Fruit fly (Drosophila melanogaster) whole organism, embryonic: ENCODE measurements around the gene CG8349.

Experiments
- Aef1 ChIP-seq: fragments of 200-800 bp; sonication (Bioruptor generic); IDR thresholded peaks from 3 replicates; pipeline ENCODE4 v1.3.6; 2022; ENCODE audit warnings: missing biosample characterization, missing genetic modification characterization
- Atf3 ChIP-seq: fragments of 200-800 bp; sonication (Bioruptor generic); optimal IDR thresholded peaks from 3 replicates; lab custom pipeline; 2016; ENCODE audit warnings: missing biosample characterization, missing genetic modification characterization
- CG10274 ChIP-seq: fragments of 200-800 bp; sonication (Bioruptor generic); optimal IDR thresholded peaks from 3 replicates; lab custom pipeline; 2017; ENCODE audit warnings: missing biosample characterization, mild to moderate bottlenecking, missing genetic modification characterization
- CG12299 ChIP-seq: fragments of 200-800 bp; sonication (Bioruptor generic); optimal IDR thresholded peaks from 2 replicates; lab custom pipeline; 2018; ENCODE audit warnings: missing biosample characterization, mild to moderate bottlenecking, missing genetic modification characterization
- CG14014 ChIP-seq: fragments of 200-800 bp; sonication (Bioruptor generic); IDR thresholded peaks from 2 replicates; pipeline ENCODE4 v1.3.6; 2022; ENCODE audit warnings: missing biosample characterization, missing genetic modification characterization
- CG1529 ChIP-seq: fragments of 200-800 bp; sonication (Bioruptor generic); optimal IDR thresholded peaks from 3 replicates; lab custom pipeline; 2018; ENCODE audit warnings: missing biosample characterization, missing genetic modification characterization
- CG17328 ChIP-seq: fragments of 200-800 bp; sonication (Bioruptor generic); IDR thresholded peaks from 2 replicates; pipeline ENCODE4 v1.3.6; 2022; ENCODE audit warnings: missing biosample characterization, missing genetic modification characterization
- CG17612 ChIP-seq: fragments of 200-800 bp; sonication (Bioruptor generic); IDR thresholded peaks from 2 replicates; pipeline ENCODE4 v1.3.6; 2022; ENCODE audit warnings: missing biosample characterization, missing genetic modification characterization
- CG17912 ChIP-seq: fragments of 200-800 bp; sonication (Bioruptor generic); optimal IDR thresholded peaks from 2 replicates; lab custom pipeline; 2018; ENCODE audit warnings: missing biosample characterization, mild to moderate bottlenecking, missing genetic modification characterization
- CG1792 ChIP-seq: fragments of 200-800 bp; sonication (Bioruptor generic); optimal IDR thresholded peaks from 2 replicates; lab custom pipeline; 2016; ENCODE audit warnings: missing biosample characterization, missing genetic modification characterization
- CG18619 ChIP-seq: fragments of 200-800 bp; sonication (Bioruptor generic); optimal IDR thresholded peaks from 3 replicates; lab custom pipeline; 2017; ENCODE audit warnings: missing biosample characterization, mild to moderate bottlenecking, missing genetic modification characterization
- CG2116 ChIP-seq: fragments of 200-800 bp; sonication (Bioruptor generic); optimal IDR thresholded peaks from 3 replicates; lab custom pipeline; 2018; ENCODE audit warnings: missing biosample characterization, mild to moderate bottlenecking, missing genetic modification characterization
- CG30403 ChIP-seq: fragments of 200-800 bp; sonication (Bioruptor generic); optimal IDR thresholded peaks from 3 replicates; lab custom pipeline; 2016; ENCODE audit warnings: missing biosample characterization, missing genetic modification characterization
- CG3065 ChIP-seq: fragments of 200-800 bp; sonication (Bioruptor generic); optimal IDR thresholded peaks from 2 replicates; lab custom pipeline; 2016; ENCODE audit warnings: missing biosample characterization, missing genetic modification characterization
- CG31388 ChIP-seq: fragments of 200-800 bp; sonication (Bioruptor generic); optimal IDR thresholded peaks from 2 replicates; lab custom pipeline; 2016; ENCODE audit warnings: missing biosample characterization, missing genetic modification characterization
- CG32532 ChIP-seq: fragments of 200-800 bp; sonication (Bioruptor generic); IDR thresholded peaks from 2 replicates; pipeline ENCODE4 v1.3.6; 2022; ENCODE audit warnings: missing biosample characterization, missing genetic modification characterization
- CG34376 ChIP-seq: fragments of 200-800 bp; sonication (Bioruptor generic); optimal IDR thresholded peaks from 2 replicates; lab custom pipeline; 2018; ENCODE audit warnings: missing biosample characterization, mild to moderate bottlenecking, missing genetic modification characterization
- CG42726 ChIP-seq: fragments of 200-800 bp; sonication (Bioruptor generic); IDR thresholded peaks from 2 replicates; pipeline ENCODE4 v1.3.6; 2022; ENCODE audit warnings: missing biosample characterization, missing genetic modification characterization; ENCODE audit not compliant: partially characterized antibody
- CG4854 ChIP-seq: fragments of 200-800 bp; sonication (Bioruptor generic); optimal IDR thresholded peaks from 2 replicates; lab custom pipeline; 2016; ENCODE audit warnings: missing biosample characterization, missing genetic modification characterization, inconsistent platforms
- CG7786 ChIP-seq: fragments of 200-800 bp; sonication (Bioruptor generic); optimal IDR thresholded peaks from 2 replicates; lab custom pipeline; 2016; ENCODE audit warnings: missing biosample characterization, missing genetic modification characterization
- CG8290 ChIP-seq, 3 experiments: fragments of 200-800 bp; sonication (Bioruptor generic); optimal IDR thresholded peaks; 2 replicates each; lab custom pipeline; 2016 to 2019; ENCODE audit warnings: missing biosample characterization in 3 of 3, missing genetic modification characterization in 3 of 3, mild to moderate bottlenecking in 2 of 3, moderate library complexity in 1 of 3
- CG8478 ChIP-seq: fragments of >200 bp; optimal IDR thresholded peaks from 2 replicates; lab custom pipeline; 2018
- CG9932 ChIP-seq: fragments of 200-800 bp; sonication (Bioruptor generic); IDR thresholded peaks from 2 replicates; pipeline ENCODE4 v1.3.6; 2022; ENCODE audit warnings: missing biosample characterization, missing genetic modification characterization
- CTCF ChIP-seq: fragments of 200-800 bp; sonication (Bioruptor generic); optimal IDR thresholded peaks from 2 replicates; lab custom pipeline; 2017; ENCODE audit warnings: missing biosample characterization, mild to moderate bottlenecking, missing genetic modification characterization, moderate library complexity
- Dfd ChIP-seq, 2 experiments: fragments of >200 bp; optimal IDR thresholded peaks; 2 replicates each; lab custom pipeline; 2017; ENCODE audit warnings: missing biosample characterization in 2 of 2, missing genetic modification characterization in 2 of 2
- Hand ChIP-seq: fragments of 200-800 bp; sonication (Bioruptor generic); optimal IDR thresholded peaks from 2 replicates; lab custom pipeline; 2017; ENCODE audit warnings: mild to moderate bottlenecking, missing biosample characterization, missing genetic modification reagents, missing genetic modification characterization
- Hr39 ChIP-seq: fragments of >200 bp; optimal IDR thresholded peaks from 2 replicates; lab custom pipeline; 2017
- Nf-YC ChIP-seq: fragments of 200-800 bp; optimal IDR thresholded peaks from 3 replicates; lab custom pipeline; 2019; ENCODE audit warnings: missing biosample characterization, mild to moderate bottlenecking, missing genetic modification characterization, moderate library complexity
- PHDP ChIP-seq: fragments of 200-800 bp; sonication (Bioruptor generic); optimal IDR thresholded peaks from 3 replicates; lab custom pipeline; 2018; ENCODE audit warnings: missing biosample characterization, mild to moderate bottlenecking, missing genetic modification characterization, moderate library complexity
- YL-1 ChIP-seq: fragments of 200-800 bp; sonication (Bioruptor generic); optimal IDR thresholded peaks from 3 replicates; lab custom pipeline; 2017; ENCODE audit warnings: missing biosample characterization, mild to moderate bottlenecking, missing genetic modification characterization
- bbx ChIP-seq: fragments of 200-800 bp; sonication (Bioruptor generic); IDR thresholded peaks from 2 replicates; pipeline ENCODE4 v1.3.6; 2022; ENCODE audit warnings: missing biosample characterization, missing genetic modification characterization; ENCODE audit not compliant: partially characterized antibody
- cato ChIP-seq: fragments of 200-800 bp; sonication (Bioruptor generic); optimal IDR thresholded peaks from 2 replicates; lab custom pipeline; 2016; ENCODE audit warnings: missing biosample characterization, missing genetic modification characterization, borderline replicate concordance
- crc ChIP-seq: fragments of 200-800 bp; sonication (Bioruptor generic); optimal IDR thresholded peaks from 2 replicates; lab custom pipeline; 2016; ENCODE audit warnings: missing biosample characterization, missing genetic modification characterization
- dpn ChIP-seq, 2 experiments: fragments of 200-800 bp; sonication (Bioruptor generic); optimal IDR thresholded peaks; 3 replicates each; lab custom pipeline; 2016; ENCODE audit warnings: missing biosample characterization in 2 of 2, missing genetic modification characterization in 2 of 2
- exex ChIP-seq: fragments of 200-800 bp; sonication (Bioruptor generic); optimal IDR thresholded peaks from 4 replicates; lab custom pipeline; 2018; ENCODE audit warnings: missing biosample characterization, mild to moderate bottlenecking, missing genetic modification characterization, moderate library complexity
- gcm2 ChIP-seq: fragments of 200-800 bp; sonication (Bioruptor generic); optimal IDR thresholded peaks from 2 replicates; lab custom pipeline; 2016; ENCODE audit warnings: missing biosample characterization, missing genetic modification characterization
- gsb ChIP-seq: fragments of 200-800 bp; sonication (Bioruptor generic); IDR thresholded peaks from 2 replicates; pipeline ENCODE4 v1.3.6; 2022; ENCODE audit warnings: missing biosample characterization, missing genetic modification characterization
- gt ChIP-seq: fragments of 200-800 bp; sonication (Bioruptor generic); IDR thresholded peaks from 2 replicates; pipeline ENCODE4 v1.3.6; 2022; ENCODE audit warnings: missing biosample characterization, missing genetic modification characterization
- ham ChIP-seq: fragments of 200-800 bp; sonication (Bioruptor generic); IDR thresholded peaks from 2 replicates; pipeline ENCODE4 v1.3.6; 2022; ENCODE audit warnings: missing biosample characterization, missing genetic modification characterization
- kay ChIP-seq: fragments of 200-800 bp; sonication (Bioruptor generic); optimal IDR thresholded peaks from 2 replicates; lab custom pipeline; 2016; ENCODE audit warnings: missing biosample characterization, missing genetic modification characterization
- luna ChIP-seq: fragments of 200-800 bp; sonication (Bioruptor generic); optimal IDR thresholded peaks from 2 replicates; lab custom pipeline; 2016; ENCODE audit warnings: missing biosample characterization, missing genetic modification characterization
- mam ChIP-seq: fragments of 200-800 bp; sonication (Bioruptor generic); optimal IDR thresholded peaks from 3 replicates; lab custom pipeline; 2016; ENCODE audit warnings: missing biosample characterization, missing genetic modification characterization
- mld ChIP-seq: fragments of 200-800 bp; sonication (Bioruptor generic); IDR thresholded peaks from 3 replicates; pipeline ENCODE4 v1.3.6; 2022; ENCODE audit warnings: missing biosample characterization, missing genetic modification characterization; ENCODE audit not compliant: partially characterized antibody
- odd ChIP-seq: fragments of 200-800 bp; sonication (Bioruptor generic); optimal IDR thresholded peaks from 2 replicates; lab custom pipeline; 2017; ENCODE audit warnings: missing biosample characterization, mild to moderate bottlenecking, missing genetic modification characterization
- prd ChIP-seq, 3 experiments: fragments of >200 bp in 2 of 3; fragments of 200-800 bp in 1 of 3; sonication (Bioruptor generic) in 1 of 3; optimal IDR thresholded peaks in 2 of 3; IDR thresholded peaks in 1 of 3; 2 replicates in 2 of 3; 3 replicates in 1 of 3; pipeline versions ENCODE4 v1.3.6 to Lab custom; 2017 to 2022; ENCODE audit warnings: missing biosample characterization in 1 of 3, missing genetic modification characterization in 1 of 3
- sens ChIP-seq: fragments of 200-800 bp; sonication (Bioruptor generic); peaks from one replicate; lab custom pipeline; 2016; ENCODE audit warnings: missing biosample characterization, missing genetic modification characterization
- sens-2 ChIP-seq: fragments of 200-800 bp; sonication (Bioruptor generic); IDR thresholded peaks from 2 replicates; pipeline ENCODE4 v1.3.6; 2022; ENCODE audit warnings: missing biosample characterization, missing genetic modification characterization
- tll ChIP-seq, 2 experiments: fragments of 200-800 bp in 1 of 2; fragments of >200 bp in 1 of 2; sonication (Bioruptor generic) in 1 of 2; optimal IDR thresholded peaks; 2 replicates each; lab custom pipeline; 2017 to 2019; ENCODE audit warnings: missing biosample characterization in 2 of 2, missing genetic modification characterization in 2 of 2, mild to moderate bottlenecking in 1 of 2, moderate library complexity in 1 of 2
- trh ChIP-seq: fragments of 200-800 bp; sonication (Bioruptor generic); optimal IDR thresholded peaks from 2 replicates; lab custom pipeline; 2016; ENCODE audit warnings: missing biosample characterization, missing genetic modification characterization
- ttk ChIP-seq: fragments of 200-800 bp; sonication (Bioruptor generic); IDR thresholded peaks from 2 replicates; pipeline ENCODE4 v2.1.2; 2022; ENCODE audit warnings: missing biosample characterization, missing genetic modification characterization
- unpg ChIP-seq: fragments of 200-800 bp; sonication (Bioruptor generic); optimal IDR thresholded peaks from 3 replicates; lab custom pipeline; 2018; ENCODE audit warnings: missing biosample characterization, mild to moderate bottlenecking, missing genetic modification characterization, moderate library complexity
- usp ChIP-seq: fragments of >200 bp; optimal IDR thresholded peaks from 2 replicates; lab custom pipeline; 2017; ENCODE audit warnings: missing biosample characterization, missing genetic modification characterization
- vfl ChIP-seq: fragments of 200-800 bp; sonication (Bioruptor generic); optimal IDR thresholded peaks from 2 replicates; lab custom pipeline; 2016; ENCODE audit warnings: missing biosample characterization, missing genetic modification characterization

The CG8349 gene

dm6 chr2L:8198757-8199156, 17.0 kb upstream of the CG8349 start, which contains the start of gene PGAP5 (continued):
- TF ChIP-seq usp (GFP tag; lab: Kevin White, UChicago) (no peak), CG14014 (GFP tag; lab: Robert Waterston, UW) (no peak), gsb (no peak), CG18619 (GFP tag; lab: Kevin White, UChicago) (no peak), CG32532 (GFP tag; lab: Robert Waterston, UW) (0 out of 2 replicates have a peak, but pooled peaks have one; percentile 25), odd (GFP tag; lab: Kevin White, UChicago) (no peak), cato (GFP tag; lab: Kevin White, UChicago) (no peak), gt (GFP tag; lab: Robert Waterston, UW) (no peak), luna (GFP tag; lab: Kevin White, UChicago) (no peak), gcm2 (GFP tag; lab: Kevin White, UChicago) (peak; percentile 34), CG34376 (GFP tag; lab: Kevin White, UChicago) (peak; percentile 24), CG42726 (GFP tag; lab: Robert Waterston, UW) (peak; percentile 92), mam (GFP tag; lab: Kevin White, UChicago) (peak; percentile 30), vfl (GFP tag; lab: Kevin White, UChicago) (no peak), CG3065 (no peak), trh (GFP tag; lab: Kevin White, UChicago) (no peak), Dfd (GFP tag; optimal IDR thresholded peaks at IDR 0.05; lab: Kevin White, UChicago) (no peak), crc (GFP tag; lab: Kevin White, UChicago) (no peak), sens-2 (GFP tag; lab: Robert Waterston, UW) (no peak), CG4854 (GFP tag; lab: Kevin White, UChicago) (peak; percentile 2), Nf-YC (tag; lab: Kevin White, UChicago) (no peak), CG2116 (peak; percentile 56), prd (optimal IDR thresholded peaks at IDR 0.05; lab: Kevin White, UChicago) (no peak), prd (GFP tag; IDR thresholded peaks at IDR 0.05; lab: Robert Waterston, UW) (no peak), ham (GFP tag; lab: Robert Waterston, UW) (no peak), CG1792 (GFP tag; lab: Kevin White, UChicago) (no peak), CG7786 (GFP tag; lab: Kevin White, UChicago) (peak; percentile 21), bbx (GFP tag; lab: Robert Waterston, UW) (peak; percentile 94), dpn (GFP tag; optimal IDR thresholded peaks at IDR 0.05; lab: Kevin White, UChicago) (no peak), CG9932 (no peak), CG1529 (no peak), PHDP (tag; lab: Kevin White, UChicago) (no peak), CG30403 (GFP tag; lab: Kevin White, UChicago) (peak; percentile 32), ttk (GFP tag; lab: Robert Waterston, UW) (no peak), CG12299 (tag; lab: Kevin White, UChicago) (no peak), kay (GFP tag; lab: Kevin White, UChicago) (no peak), CG17912 (GFP tag; lab: Kevin White, UChicago) (no peak), tll (GFP tag; optimal IDR thresholded peaks at IDR 0.05; lab: Kevin White, UChicago) (no peak), CG10274 (GFP tag; lab: Kevin White, UChicago) (no peak), CG17328 (GFP tag; lab: Robert Waterston, UW) (no peak), YL-1 (GFP tag; lab: Kevin White, UChicago) (peak; percentile 29), Hand (GFP tag; lab: Kevin White, UChicago) (no peak), CG8290 (GFP tag; optimal IDR thresholded peaks at IDR 0.05; lab: Kevin White, UChicago) (no peak), CG8290 (tag; optimal IDR thresholded peaks at IDR 0.05; lab: Kevin White, UChicago) (no peak), unpg (no peak), CG31388 (GFP tag; lab: Kevin White, UChicago) (no peak), Aef1 (GFP tag; lab: Robert Waterston, UW) (no peak), Atf3 (no peak), CG8478 (lab: Kevin White, UChicago) (no peak), Hr39 (lab: Kevin White, UChicago) (no peak), exex (tag; lab: Kevin White, UChicago) (no peak), CTCF (GFP tag; lab: Kevin White, UChicago) (no peak), mld (peak; percentile 74; the same call in 2 of the 3 replicates), sens (GFP tag; lab: Kevin White, UChicago) (peak; percentile 84), CG17612 (GFP tag; lab: Robert Waterston, UW) (no peak)
